Worm (Caenorhabditis elegans) whole organism, early embryonic: ENCODE measurements around the gene F53B3.3.
"Not testable (repeated sequence)": the region's sequence is repeated elsewhere in the genome, so short reads cannot be mapped to it uniquely, and the experiment has no call there.

Experiments
- B0310.2 ChIP-seq: sonication (generic microtip); optimal IDR thresholded peaks from 2 replicates; lab custom pipeline; 2016; ENCODE audit warnings: mild to moderate bottlenecking, missing genetic modification characterization, missing compliant biosample characterization
- F13C5.2 ChIP-seq: sonication (generic microtip); optimal IDR thresholded peaks from 2 replicates; lab custom pipeline; 2017; ENCODE audit warnings: mild to moderate bottlenecking, missing genetic modification characterization, inconsistent platforms, missing compliant biosample characterization
- aly-1 ChIP-seq: sonication (generic microtip); optimal IDR thresholded peaks from 2 replicates; lab custom pipeline; 2016; ENCODE audit warnings: missing genetic modification characterization, missing compliant biosample characterization
- ama-1 ChIP-seq: fragments of 150-350 bp; optimal IDR thresholded peaks from 2 replicates; lab custom pipeline; 2014
- ceh-13 ChIP-seq: fragments of 200-800 bp; sonication (Bioruptor generic); optimal IDR thresholded peaks from 2 replicates; lab custom pipeline; 2018; ENCODE audit warnings: mild to moderate bottlenecking, missing genetic modification characterization, missing compliant biosample characterization
- ceh-36 ChIP-seq: sonication (generic microtip); optimal IDR thresholded peaks from 2 replicates; lab custom pipeline; 2016; ENCODE audit warnings: missing genetic modification characterization, inconsistent platforms, missing compliant biosample characterization
- ets-7 ChIP-seq: sonication (generic microtip); optimal IDR thresholded peaks from 2 replicates; lab custom pipeline; 2016; ENCODE audit warnings: missing genotype, missing genetic modification characterization, missing compliant biosample characterization
- flt-1 ChIP-seq: fragments of 200-800 bp; sonication (Bioruptor generic); IDR thresholded peaks from 2 replicates; pipeline ENCODE4 v1.3.6; 2022; ENCODE audit warnings: missing genetic modification characterization, missing compliant biosample characterization
- hmbx-1 ChIP-seq: sonication (generic microtip); optimal IDR thresholded peaks from 2 replicates; lab custom pipeline; 2016; ENCODE audit warnings: mild to moderate bottlenecking, missing genetic modification characterization, missing compliant biosample characterization
- hmg-4 ChIP-seq: fragments of 200-800 bp; sonication (Bioruptor generic); optimal IDR thresholded peaks from 2 replicates; lab custom pipeline; 2018; ENCODE audit warnings: mild to moderate bottlenecking, missing genetic modification characterization, missing compliant biosample characterization
- hnd-1 ChIP-seq: sonication (generic microtip); optimal IDR thresholded peaks from 2 replicates; lab custom pipeline; 2016; ENCODE audit warnings: missing genetic modification characterization, missing compliant biosample characterization
- pes-1 ChIP-seq: fragments of 200-800 bp; sonication (Bioruptor generic); IDR thresholded peaks from 2 replicates; pipeline ENCODE4 v1.3.6; 2022; ENCODE audit warnings: missing genetic modification reagents, missing genetic modification characterization, missing compliant biosample characterization
- scrt-1 ChIP-seq: fragments of 200-800 bp; sonication (Bioruptor generic); IDR thresholded peaks from 2 replicates; pipeline ENCODE4 v1.3.6; 2022; ENCODE audit warnings: missing genetic modification characterization, missing compliant biosample characterization
- sea-1 ChIP-seq: fragments of 200-800 bp; sonication (Bioruptor generic); conservative IDR thresholded peaks from 2 replicates; pipeline ENCODE4 v1.3.6; 2022; ENCODE audit warnings: missing genetic modification characterization, missing compliant biosample characterization
- tbx-11 ChIP-seq: fragments of 200-800 bp; sonication (Bioruptor generic); IDR thresholded peaks from 2 replicates; pipeline ENCODE4 v1.3.6; 2022; ENCODE audit warnings: missing genetic modification characterization, missing compliant biosample characterization
- tbx-37 ChIP-seq: fragments of 200-800 bp; sonication (Bioruptor generic); conservative IDR thresholded peaks from 2 replicates; pipeline ENCODE4 v1.3.6; 2022; ENCODE audit warnings: missing genetic modification reagents, missing genetic modification characterization, missing compliant biosample characterization
- tra-4 ChIP-seq: sonication (generic microtip); optimal IDR thresholded peaks from 2 replicates; lab custom pipeline; 2017; ENCODE audit warnings: missing genetic modification characterization, missing compliant biosample characterization

Gene F53B3.3

ce11 chrX:2903715-2904419, 32.9 kb upstream of the F53B3.3 start:
- TF ChIP-seq scrt-1 (GFP tag; lab: Robert Waterston, UW) (no peak), hmbx-1 (tag; lab: Kevin White, UChicago) (no peak), tbx-37 (GFP tag; lab: Robert Waterston, UW) (no peak), aly-1 (tag; lab: Kevin White, UChicago) (no peak), ceh-13 (GFP tag; lab: Kevin White, UChicago) (no peak), hnd-1 (tag; lab: Kevin White, UChicago) (no peak), tbx-11 (GFP tag; lab: Robert Waterston, UW) (no peak), sea-1 (GFP tag; lab: Robert Waterston, UW) (no peak), pes-1 (GFP tag; lab: Robert Waterston, UW) (no peak), hmg-4 (GFP tag; lab: Kevin White, UChicago) (no peak), ama-1 (no peak), ets-7 (tag; lab: Kevin White, UChicago) (no peak), tra-4 (tag; lab: Kevin White, UChicago) (no peak), flt-1 (GFP tag; lab: Robert Waterston, UW) (no peak), ceh-36 (tag; lab: Kevin White, UChicago) (no peak), F13C5.2 (no peak)

DNA sequence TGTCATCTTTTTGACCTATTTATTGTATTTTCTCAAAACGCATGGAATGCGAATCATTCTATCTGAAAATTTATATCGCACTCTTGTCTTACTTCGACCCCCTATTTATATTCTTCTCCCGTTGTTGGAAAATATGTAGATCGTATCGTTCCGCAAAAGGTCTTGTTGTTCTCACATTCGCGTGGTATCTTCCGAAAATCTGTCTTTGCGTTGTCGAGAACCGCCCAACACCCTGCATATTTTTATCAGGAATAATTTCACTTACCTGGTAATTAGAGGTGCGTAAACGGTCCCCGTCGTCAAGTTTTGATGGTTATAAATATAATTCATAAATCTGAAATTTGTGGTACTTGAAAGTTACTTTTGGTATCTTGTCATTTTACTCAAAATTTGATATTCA, 31.9 kb upstream of the F53B3.3 start:
- no peak for TF ChIP-seq hmbx-1 (tag; lab: Kevin White, UChicago)
- TF ChIP-seq pes-1 (GFP tag; lab: Robert Waterston, UW): no peak
- TF ChIP-seq ama-1: no peak
- no peak for TF ChIP-seq flt-1 (GFP tag; lab: Robert Waterston, UW)
- no peak for TF ChIP-seq ets-7 (tag; lab: Kevin White, UChicago)
- TF ChIP-seq ceh-13 (GFP tag; lab: Kevin White, UChicago): no peak
- no peak for TF ChIP-seq sea-1 (GFP tag; lab: Robert Waterston, UW)
- no peak for TF ChIP-seq tra-4 (tag; lab: Kevin White, UChicago)
- TF ChIP-seq ceh-36 (tag; lab: Kevin White, UChicago): no peak

ce11 chrX:2900897-2901496, 30.1 kb upstream of the F53B3.3 start:
- TF ChIP-seq flt-1 (GFP tag; lab: Robert Waterston, UW): 0 out of 2 replicates have a peak, but pooled peaks have one; percentile 25
- TF ChIP-seq F13C5.2: peak; percentile 19
- peak; percentile 80 for TF ChIP-seq hmg-4 (GFP tag; lab: Kevin White, UChicago)
- TF ChIP-seq pes-1 (GFP tag; lab: Robert Waterston, UW): no peak

DNA sequence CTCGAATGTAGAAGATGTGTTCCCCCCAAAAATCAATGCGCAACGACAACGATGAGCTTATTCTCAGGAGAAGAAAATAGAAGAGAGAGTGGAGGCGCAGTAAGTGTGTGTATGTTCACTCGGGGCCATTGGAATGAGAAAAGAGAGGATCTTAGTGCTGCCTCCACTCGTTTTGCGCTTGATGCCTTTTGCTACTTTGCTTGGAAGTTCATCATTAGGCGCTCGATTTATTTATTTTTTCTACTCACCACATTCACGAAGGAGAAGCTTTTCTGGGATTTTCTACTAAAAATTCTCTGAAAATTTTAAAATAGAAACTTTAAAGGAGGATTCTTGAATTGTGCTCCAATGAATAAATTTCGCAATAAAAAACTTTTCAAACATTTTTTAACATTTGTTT, 27.3 kb upstream of the F53B3.3 start, which contains the start of gene F52B10.3:
TSS of gene F52B10.3 (minus strand) at position 101 of the 400 bp plus-strand sequence.
- TF ChIP-seq F13C5.2 (no peak), ceh-13 (GFP tag; lab: Kevin White, UChicago) (no peak), hnd-1 (tag; lab: Kevin White, UChicago) (no peak), ets-7 (tag; lab: Kevin White, UChicago) (no peak)

ce11 chrX:2895646-2896045, 24.7 kb upstream of the F53B3.3 start:
- TF ChIP-seq ets-7 (tag; lab: Kevin White, UChicago) (no peak), sea-1 (GFP tag; lab: Robert Waterston, UW) (no peak), ceh-13 (GFP tag; lab: Kevin White, UChicago) (no peak)

DNA sequence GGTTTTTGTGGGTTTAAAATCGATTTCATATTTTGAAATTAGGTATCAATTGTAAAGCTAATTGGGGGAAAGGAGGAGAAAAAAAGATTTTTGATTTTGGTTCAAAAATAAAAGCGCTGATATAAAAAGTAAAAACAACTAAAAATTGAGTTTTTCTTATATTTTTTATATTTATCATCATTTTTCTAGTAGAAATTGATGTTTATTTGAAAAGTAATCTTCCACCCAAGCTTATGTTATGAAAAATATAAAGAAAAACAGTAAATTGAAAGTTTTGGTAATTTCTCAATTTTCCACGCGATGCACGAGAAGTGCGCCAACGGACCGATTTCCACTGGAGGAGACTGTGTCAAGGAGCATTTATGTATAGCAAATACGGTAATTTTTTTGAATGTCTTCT, 23.3 kb upstream of the F53B3.3 start, which contains the start of gene B0410.1:
TSS of gene B0410.1 (plus strand) at position 301 of the 400 bp plus-strand sequence.
- TF ChIP-seq hmbx-1, tra-4, ceh-36 (tag; lab: Kevin White, UChicago): not testable (repeated sequence)

DNA sequence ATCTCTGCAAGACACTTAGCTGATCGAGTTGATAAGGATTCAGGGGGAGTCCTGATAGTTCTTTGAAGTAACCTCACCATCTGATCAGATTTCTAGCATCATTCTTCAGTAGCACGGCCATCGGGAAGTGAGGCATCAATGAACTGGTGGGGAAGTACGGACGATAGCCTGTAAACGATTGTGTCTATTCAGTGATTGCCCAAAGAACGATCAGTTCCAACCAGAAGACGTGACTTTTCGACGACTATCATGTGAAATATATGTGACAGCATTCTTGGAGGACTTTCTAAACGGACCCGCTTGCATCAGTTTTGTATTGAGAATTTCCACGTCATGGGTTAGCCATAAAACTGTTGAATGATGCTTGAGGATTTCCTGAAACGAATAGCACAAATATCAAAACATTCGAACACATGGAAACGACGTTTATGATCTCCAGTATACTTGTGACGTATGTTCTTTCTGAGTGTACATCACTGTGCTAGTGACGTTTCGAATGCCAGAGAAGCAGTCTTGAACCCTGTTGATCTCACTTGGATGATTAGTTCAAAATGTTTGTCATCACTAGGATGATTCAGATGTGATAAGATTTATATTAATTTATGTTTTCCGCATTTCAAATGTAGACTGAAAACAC, 22.2 kb upstream of the F53B3.3 start:
- TF ChIP-seq F13C5.2: no peak
- TF ChIP-seq hmbx-1 (tag; lab: Kevin White, UChicago): no peak
- no peak for TF ChIP-seq scrt-1 (GFP tag; lab: Robert Waterston, UW)
- no peak for TF ChIP-seq flt-1 (GFP tag; lab: Robert Waterston, UW)
- no peak for TF ChIP-seq ceh-13 (GFP tag; lab: Kevin White, UChicago)
- TF ChIP-seq hmg-4 (GFP tag; lab: Kevin White, UChicago): no peak
- no peak for TF ChIP-seq aly-1 (tag; lab: Kevin White, UChicago)
- no peak for TF ChIP-seq ama-1
- TF ChIP-seq ceh-36 (tag; lab: Kevin White, UChicago): no peak
- no peak for TF ChIP-seq ets-7 (tag; lab: Kevin White, UChicago)
- no peak for TF ChIP-seq hnd-1 (tag; lab: Kevin White, UChicago)
- TF ChIP-seq tra-4 (tag; lab: Kevin White, UChicago): no peak
- TF ChIP-seq B0310.2 (tag; lab: Kevin White, UChicago): no peak
- no peak for TF ChIP-seq sea-1 (GFP tag; lab: Robert Waterston, UW)
- TF ChIP-seq tbx-37 (GFP tag; lab: Robert Waterston, UW): no peak
- TF ChIP-seq pes-1 (GFP tag; lab: Robert Waterston, UW): no peak
- no peak for TF ChIP-seq tbx-11 (GFP tag; lab: Robert Waterston, UW)
